Fruit fly (Drosophila melanogaster): Measurements from ENCODE around the gene mfas.

DNA sequence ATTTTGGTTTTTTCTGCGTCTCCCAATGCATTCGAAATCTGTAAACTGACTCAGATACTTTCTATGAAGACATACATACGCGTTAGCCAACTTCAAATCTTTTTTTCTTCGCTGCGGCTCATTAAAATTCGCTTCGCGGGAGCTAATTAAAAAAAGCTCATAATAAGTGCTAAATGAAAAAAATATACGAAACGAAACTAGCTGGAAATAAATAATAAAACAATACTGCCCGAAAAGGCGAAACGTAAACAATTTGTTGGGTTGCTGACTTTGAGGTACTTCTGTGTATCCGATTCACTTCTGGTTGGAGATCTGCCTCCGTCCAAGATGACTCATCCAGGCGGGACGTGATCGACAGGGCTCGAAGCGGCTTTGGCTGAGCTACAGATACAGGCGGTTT lies 3.1 kb downstream of the mfas start:
- TF ChIP-seq CG8478 (optimal IDR thresholded peaks at IDR 0.05) (no peak), pan (optimal IDR thresholded peaks at IDR 0.05) (no peak), usp (GFP tag; optimal IDR thresholded peaks at IDR 0.05) (no peak), Dll (optimal IDR thresholded peaks at IDR 0.05) (no peak), psq (optimal IDR thresholded peaks at IDR 0.05) (no peak), EcR (GFP tag; optimal IDR thresholded peaks at IDR 0.05) (no peak)
